Worm (Caenorhabditis elegans): ENCODE results near the gene nep-21.

DNA sequence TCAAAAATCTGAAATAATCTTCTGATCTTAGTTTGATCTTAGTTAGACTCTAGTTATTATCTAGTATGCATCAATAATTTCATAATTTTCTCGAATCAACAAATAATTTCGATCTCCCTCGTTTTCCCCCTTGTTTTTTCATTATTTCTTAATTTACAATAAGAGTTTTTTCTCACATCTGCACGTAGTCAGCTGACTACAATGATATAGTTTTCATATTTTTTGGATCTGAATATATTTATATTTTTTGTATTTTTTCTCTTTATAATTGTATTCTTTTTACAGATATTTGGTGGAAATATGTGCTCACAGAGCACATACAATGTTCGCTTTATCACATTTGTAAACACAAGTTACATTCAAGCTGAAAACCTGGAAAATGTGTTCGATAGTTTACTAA is 17.6 kb upstream of the nep-21 start, which contains the start of gene sre-7:
- TF ChIP-seq unc-62 (GFP tag; optimal IDR thresholded peaks at IDR 0.05) = no peak
- TF ChIP-seq mdl-1 (tag; optimal IDR thresholded peaks at IDR 0.05) = no peak
- TF ChIP-seq nhr-237 (tag; optimal IDR thresholded peaks at IDR 0.05) = no peak
- TF ChIP-seq ZK546.5 (tag; optimal IDR thresholded peaks at IDR 0.05) = no peak
- TF ChIP-seq ama-1 (optimal IDR thresholded peaks at IDR 0.05) = no peak
- no peak for TF ChIP-seq blmp-1 (tag; optimal IDR thresholded peaks at IDR 0.05; ENCODE audit: insufficient read depth)
- TF ChIP-seq lin-13 (GFP tag; optimal IDR thresholded peaks at IDR 0.05) = no peak
- TF ChIP-seq ztf-11 (tag; optimal IDR thresholded peaks at IDR 0.05) = no peak
- no peak for TF ChIP-seq nhr-129 (tag; optimal IDR thresholded peaks at IDR 0.05)
- no peak for TF ChIP-seq lsy-2 (tag; optimal IDR thresholded peaks at IDR 0.05)
- no peak for TF ChIP-seq nhr-21 (tag; optimal IDR thresholded peaks at IDR 0.05)
- TF ChIP-seq skn-1 (tag; optimal IDR thresholded peaks at IDR 0.05) = no peak
- no peak for TF ChIP-seq lin-11 (tag; optimal IDR thresholded peaks at IDR 0.05)
- TF ChIP-seq nhr-77 (tag; optimal IDR thresholded peaks at IDR 0.05) = no peak
